Worm (Caenorhabditis elegans) whole organism, mixed stage, embryonic: Measurements from ENCODE around the gene cutl-26.

Experiments used
- ceh-43 ChIP-seq: fragments of 200-800 bp; sonication (Bioruptor generic); optimal IDR thresholded peaks from 2 replicates; lab custom pipeline; 2018; ENCODE audit warnings: mild to moderate bottlenecking, missing genetic modification characterization, moderate library complexity, missing compliant biosample characterization
- drap-1 ChIP-seq: fragments of 200-800 bp; sonication (Bioruptor generic); optimal IDR thresholded peaks from 3 replicates; lab custom pipeline; 2018; ENCODE audit warnings: mild to moderate bottlenecking, missing genetic modification characterization, missing compliant biosample characterization
- elt-1 ChIP-seq: sonication (generic microtip); optimal IDR thresholded peaks from 2 replicates; lab custom pipeline; 2017; ENCODE audit warnings: missing genetic modification characterization, mild to moderate bottlenecking, missing compliant biosample characterization, antibody characterized with exemption, moderate library complexity, borderline replicate concordance; ENCODE audit not compliant: insufficient read depth
- elt-3 ChIP-seq: fragments of 150-350 bp; optimal IDR thresholded peaks from 2 replicates; lab custom pipeline; 2014; ENCODE audit warnings: missing biosample characterization, missing genetic modification characterization
- flh-1 ChIP-seq: fragments of 200-800 bp; sonication (Bioruptor generic); optimal IDR thresholded peaks from 2 replicates; lab custom pipeline; 2018; ENCODE audit warnings: mild to moderate bottlenecking, missing genetic modification characterization, moderate library complexity, missing compliant biosample characterization
- lin-13 ChIP-seq: fragments of 150-350 bp; optimal IDR thresholded peaks from 2 replicates; lab custom pipeline; 2014; ENCODE audit warnings: missing biosample characterization, missing genetic modification characterization
- mab-5 ChIP-seq: fragments of 150-350 bp; optimal IDR thresholded peaks from 2 replicates; lab custom pipeline; 2014; ENCODE audit warnings: missing biosample characterization, missing genetic modification characterization
- mep-1 ChIP-seq: fragments of 150-350 bp; optimal IDR thresholded peaks from 2 replicates; lab custom pipeline; 2017; ENCODE audit warnings: missing biosample characterization, missing genetic modification reagents, missing genetic modification characterization, inconsistent platforms
- nhr-237 ChIP-seq: fragments of 150-350 bp; optimal IDR thresholded peaks from 2 replicates; lab custom pipeline; 2014; ENCODE audit warnings: missing biosample characterization, missing genetic modification characterization
- nhr-28 ChIP-seq: fragments of 150-350 bp; optimal IDR thresholded peaks from 2 replicates; lab custom pipeline; 2014; ENCODE audit warnings: missing biosample characterization, missing genetic modification characterization
- sem-2 ChIP-seq: fragments of 200-800 bp; sonication (Bioruptor generic); optimal IDR thresholded peaks from 2 replicates; lab custom pipeline; 2018; ENCODE audit warnings: mild to moderate bottlenecking, missing genetic modification characterization, missing compliant biosample characterization
- snpc-4 ChIP-seq: fragments of 150-350 bp; optimal IDR thresholded peaks from 2 replicates; lab custom pipeline; 2014; ENCODE audit warnings: missing biosample characterization, missing genetic modification characterization
- unc-39 ChIP-seq: fragments of 150-350 bp; optimal IDR thresholded peaks from 2 replicates; lab custom pipeline; 2014; ENCODE audit warnings: missing biosample characterization, missing genetic modification characterization
- unc-62 ChIP-seq: fragments of 150-350 bp; optimal IDR thresholded peaks from 2 replicates; lab custom pipeline; 2014; ENCODE audit warnings: missing biosample characterization, missing genetic modification reagents, missing genetic modification characterization

DNA sequence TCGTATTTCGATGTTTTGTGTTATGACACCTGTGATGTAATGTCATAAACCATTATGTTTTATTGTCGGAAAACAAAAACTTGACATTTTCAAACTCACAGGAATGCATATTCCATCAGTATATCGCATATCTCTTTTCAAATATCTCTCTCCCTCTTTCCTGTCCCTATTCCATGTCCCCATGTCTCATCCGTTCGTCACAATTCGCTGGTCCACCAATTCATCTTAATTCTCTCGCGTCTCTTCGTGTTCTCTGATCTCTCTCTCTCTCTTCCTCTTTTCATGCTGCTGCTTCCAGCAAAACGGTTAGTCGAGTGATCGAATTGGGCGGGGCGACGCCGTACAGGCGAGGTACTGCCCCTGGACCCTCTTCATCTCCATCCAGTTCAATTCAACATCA is 34.3 kb upstream of the cutl-26 start:
- no peak for TF ChIP-seq nhr-28
- TF ChIP-seq flh-1 (GFP tag; lab: Kevin White, UChicago) = no peak
- TF ChIP-seq snpc-4 (tag; lab: Kevin White, UChicago) = no peak
- no peak for TF ChIP-seq sem-2 (GFP tag; lab: Kevin White, UChicago)
- no peak for TF ChIP-seq unc-39 (tag; lab: Kevin White, UChicago)
- TF ChIP-seq nhr-237 (tag; lab: Kevin White, UChicago) = no peak
- TF ChIP-seq elt-1 (tag; lab: Kevin White, UChicago) = no peak
- TF ChIP-seq mab-5 (tag; lab: Kevin White, UChicago) = no peak
- TF ChIP-seq ceh-43 (GFP tag; lab: Kevin White, UChicago) = no peak
- TF ChIP-seq drap-1 (GFP tag; lab: Kevin White, UChicago) = no peak
- no peak for TF ChIP-seq elt-3 (tag; lab: Kevin White, UChicago)
- TF ChIP-seq unc-62 (GFP tag; lab: Kevin White, UChicago) = peak; percentile 53
- no peak for TF ChIP-seq lin-13 (tag; lab: Kevin White, UChicago)
- no peak for TF ChIP-seq mep-1 (tag; lab: Kevin White, UChicago)
